Fruit fly (Drosophila melanogaster) S2 (cell line): ENCODE results near the gene CG14785.

Experiments
- CG8478 ChIP-seq: fragments of >200 bp; optimal IDR thresholded peaks from 2 replicates; lab custom pipeline; 2018
- CTCF ChIP-seq, 2 experiments: fragments of >200 bp; optimal IDR thresholded peaks; 2 replicates each; lab custom pipeline; 2018

DNA sequence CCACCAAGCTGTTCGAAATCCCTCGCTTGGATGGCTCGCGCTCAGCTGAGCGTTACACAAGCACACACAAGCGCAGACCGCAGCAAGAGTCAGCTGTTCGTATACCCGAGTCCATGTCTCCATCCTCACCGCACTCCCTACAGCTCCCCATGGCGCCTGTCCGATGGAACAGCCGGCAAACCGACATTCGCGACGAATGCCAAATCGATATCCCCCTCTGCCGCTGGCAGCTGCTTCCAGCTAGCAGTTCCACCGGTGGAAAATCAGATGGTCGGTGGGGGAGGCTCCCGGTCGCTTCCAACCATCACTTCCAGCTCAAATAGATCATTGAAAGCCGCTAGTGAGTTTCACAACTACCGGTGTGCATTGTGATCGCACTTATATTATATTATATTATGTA is 46.5 kb downstream of the CG14785 start:
- TF ChIP-seq CG8478 (lab: Kevin White, UChicago) (no peak), CTCF (optimal IDR thresholded peaks at IDR 0.05; lab: Kevin White, UChicago) (no peak)
